Fruit fly (Drosophila melanogaster) whole organism, wandering third instar larva: ENCODE measurements around the gene NimB1.

Source experiments
- Abd-B ChIP-seq: fragments of >200 bp; optimal IDR thresholded peaks from 2 replicates; lab custom pipeline; 2017; ENCODE audit warnings: missing biosample characterization, missing genetic modification characterization
- CG32264 ChIP-seq: fragments of 200-800 bp; sonication (Bioruptor generic); optimal IDR thresholded peaks from 2 replicates; lab custom pipeline; 2016; ENCODE audit warnings: missing biosample characterization, missing genetic modification characterization
- CG9705 ChIP-seq: fragments of 200-800 bp; sonication (Bioruptor generic); optimal IDR thresholded peaks from 2 replicates; lab custom pipeline; 2018; ENCODE audit warnings: missing biosample characterization, mild to moderate bottlenecking, missing genetic modification characterization
- CrebA ChIP-seq: fragments of 200-800 bp; sonication (Bioruptor generic); optimal IDR thresholded peaks from 2 replicates; lab custom pipeline; 2016; ENCODE audit warnings: missing biosample characterization, mild to moderate bottlenecking, missing genetic modification characterization, borderline replicate concordance
- Dfd ChIP-seq: fragments of >200 bp; optimal IDR thresholded peaks from 2 replicates; lab custom pipeline; 2017; ENCODE audit warnings: missing biosample characterization, missing genetic modification characterization
- Dif ChIP-seq: fragments of 200-275, 200-300 bp; sonication (Bioruptor generic); optimal IDR thresholded peaks from 2 replicates; lab custom pipeline; 2018; ENCODE audit warnings: missing biosample characterization, missing genetic modification characterization; ENCODE audit not compliant: partially characterized antibody
- GATAd ChIP-seq: sonication (Bioruptor generic); optimal IDR thresholded peaks from 2 replicates; lab custom pipeline; 2016; ENCODE audit warnings: missing biosample characterization, missing genetic modification characterization
- HLH106 ChIP-seq: fragments of 200-800 bp; optimal IDR thresholded peaks from 3 replicates; lab custom pipeline; 2019; ENCODE audit warnings: missing biosample characterization, mild to moderate bottlenecking, missing genetic modification characterization, moderate library complexity
- Hnf4 ChIP-seq: fragments of 200-800 bp; sonication (Bioruptor generic); optimal IDR thresholded peaks from 2 replicates; lab custom pipeline; 2016; ENCODE audit warnings: missing biosample characterization, mild to moderate bottlenecking, missing genetic modification characterization
- Hr83 ChIP-seq: fragments of 200-300 bp; sonication (Bioruptor generic); optimal IDR thresholded peaks from 2 replicates; lab custom pipeline; 2016; ENCODE audit warnings: missing biosample characterization, mild to moderate bottlenecking, missing genetic modification characterization, moderate library complexity; ENCODE audit not compliant: poor library complexity, severe bottlenecking
- Jra ChIP-seq: sonication (Bioruptor generic); optimal IDR thresholded peaks from 2 replicates; lab custom pipeline; 2016; ENCODE audit warnings: missing biosample characterization, missing genetic modification characterization
- Mio ChIP-seq: sonication (Bioruptor generic); optimal IDR thresholded peaks from 2 replicates; lab custom pipeline; 2016; ENCODE audit warnings: missing biosample characterization, missing genetic modification characterization
- Myc ChIP-seq: fragments of >200 bp; optimal IDR thresholded peaks from 2 replicates; lab custom pipeline; 2017
- OdsH ChIP-seq: fragments of 200-800 bp; sonication (Bioruptor generic); optimal IDR thresholded peaks from 2 replicates; lab custom pipeline; 2016; ENCODE audit warnings: missing biosample characterization, mild to moderate bottlenecking, missing genetic modification characterization
- Rel ChIP-seq, 2 experiments: fragments of 200-800 bp; sonication (Bioruptor generic) in 1 of 2; optimal IDR thresholded peaks; 2 replicates in 1 of 2; 3 replicates in 1 of 2; lab custom pipeline; 2016 to 2019; ENCODE audit warnings: mild to moderate bottlenecking in 2 of 2, missing biosample characterization in 2 of 2, missing genetic modification characterization in 2 of 2, moderate library complexity in 1 of 2
- Sp1 ChIP-seq: fragments of 200-800 bp; sonication (Bioruptor generic); optimal IDR thresholded peaks from 3 replicates; lab custom pipeline; 2019; ENCODE audit warnings: missing biosample characterization, mild to moderate bottlenecking, missing genetic modification characterization, moderate library complexity
- Vsx2 ChIP-seq: fragments of 200-300, 225-300 bp; sonication (Bioruptor generic); optimal IDR thresholded peaks from 2 replicates; lab custom pipeline; 2018; ENCODE audit warnings: missing biosample characterization, missing genetic modification characterization; ENCODE audit not compliant: partially characterized antibody
- br ChIP-seq: fragments of 200-800 bp; sonication (Bioruptor generic); optimal IDR thresholded peaks from 2 replicates; lab custom pipeline; 2016; ENCODE audit warnings: missing biosample characterization, missing genetic modification characterization
- brk ChIP-seq: fragments of 200-800 bp; sonication (Bioruptor generic); optimal IDR thresholded peaks from 2 replicates; lab custom pipeline; 2016; ENCODE audit warnings: missing biosample characterization, mild to moderate bottlenecking, missing genetic modification characterization
- dl ChIP-seq, 2 experiments: fragments of 175-275, 200-275 bp in 1 of 2; fragments of 200-275 bp in 1 of 2; sonication (Bioruptor generic); optimal IDR thresholded peaks; lab custom pipeline; 2018; ENCODE audit warnings: mild to moderate bottlenecking in 2 of 2, missing biosample characterization in 2 of 2, missing genetic modification characterization in 2 of 2, moderate library complexity in 2 of 2; ENCODE audit not compliant: partially characterized antibody in 2 of 2, insufficient read depth in 1 of 2
- dmrt93B ChIP-seq: fragments of 200-800 bp; sonication (Bioruptor generic); optimal IDR thresholded peaks from 2 replicates; lab custom pipeline; 2018; ENCODE audit warnings: missing biosample characterization, mild to moderate bottlenecking, missing genetic modification characterization
- dsf ChIP-seq: sonication (Bioruptor generic); optimal IDR thresholded peaks from 2 replicates; lab custom pipeline; 2016; ENCODE audit warnings: missing biosample characterization, missing genetic modification characterization, borderline replicate concordance
- ey ChIP-seq: fragments of 200-800 bp; sonication (Bioruptor generic); optimal IDR thresholded peaks from 2 replicates; lab custom pipeline; 2016; ENCODE audit warnings: missing biosample characterization, missing genetic modification characterization
- foxo ChIP-seq, 2 experiments: fragments of 200-800 bp; sonication (Bioruptor generic); optimal IDR thresholded peaks; 2 replicates in 1 of 2; 3 replicates in 1 of 2; lab custom pipeline; 2016 to 2017; ENCODE audit warnings: missing biosample characterization in 2 of 2, missing genetic modification characterization in 2 of 2
- fru ChIP-seq: fragments of 200-800 bp; sonication (Bioruptor generic); optimal IDR thresholded peaks from 3 replicates; lab custom pipeline; 2016; ENCODE audit warnings: missing biosample characterization, mild to moderate bottlenecking, missing genetic modification characterization
- h ChIP-seq: fragments of 200-800 bp; sonication (Bioruptor generic); optimal IDR thresholded peaks from 3 replicates; lab custom pipeline; 2016; ENCODE audit warnings: missing biosample characterization, mild to moderate bottlenecking, missing genetic modification characterization
- lola ChIP-seq: fragments of >200 bp; optimal IDR thresholded peaks from 2 replicates; lab custom pipeline; 2017; ENCODE audit warnings: missing biosample characterization, missing genetic modification characterization
- pan ChIP-seq: fragments of >200 bp; optimal IDR thresholded peaks from 2 replicates; lab custom pipeline; 2017
- psq ChIP-seq: fragments of 200-800 bp; sonication (Bioruptor generic); optimal IDR thresholded peaks from 3 replicates; lab custom pipeline; 2017; ENCODE audit warnings: missing biosample characterization, mild to moderate bottlenecking, missing genetic modification characterization, moderate library complexity
- rgr ChIP-seq: fragments of 200-800 bp; sonication (Bioruptor generic); optimal IDR thresholded peaks from 3 replicates; lab custom pipeline; 2016; ENCODE audit warnings: missing biosample characterization, mild to moderate bottlenecking, missing genetic modification characterization
- sage ChIP-seq: fragments of 200-800 bp; sonication (Bioruptor generic); optimal IDR thresholded peaks from 2 replicates; lab custom pipeline; 2016; ENCODE audit warnings: missing biosample characterization, mild to moderate bottlenecking, missing genetic modification characterization
- sv ChIP-seq: fragments of 200-800 bp; sonication (Bioruptor generic); optimal IDR thresholded peaks from 3 replicates; lab custom pipeline; 2016; ENCODE audit warnings: missing biosample characterization, missing genetic modification characterization
- tai ChIP-seq: sonication (Bioruptor generic); optimal IDR thresholded peaks from 2 replicates; lab custom pipeline; 2016; ENCODE audit warnings: missing biosample characterization, missing genetic modification characterization
- usp ChIP-seq: fragments of >200 bp; optimal IDR thresholded peaks from 2 replicates; lab custom pipeline; 2017; ENCODE audit warnings: missing biosample characterization, missing genetic modification characterization
- woc ChIP-seq: sonication (Bioruptor generic); optimal IDR thresholded peaks from 2 replicates; lab custom pipeline; 2016; ENCODE audit warnings: missing biosample characterization, mild to moderate bottlenecking, missing genetic modification characterization

NimB1 gene

dm6 chr2L:13955775-13956174 is 7.5 kb upstream of the NimB1 start:
- TF ChIP-seq psq (GFP tag; lab: Kevin White, UChicago) (peak; percentile 93), Sp1 (peak; percentile 96), ey (GFP tag; lab: Kevin White, UChicago) (peak; percentile 98), usp (GFP tag; lab: Kevin White, UChicago) (no peak), OdsH (peak; percentile 97), Dfd (GFP tag; lab: Kevin White, UChicago) (no peak), sv (GFP tag; lab: Kevin White, UChicago) (no peak), Hnf4 (GFP tag; lab: Kevin White, UChicago) (peak; percentile 97), Rel (GFP tag; optimal IDR thresholded peaks at IDR 0.05; lab: Kevin White, UChicago) (peak; percentile 74), Rel (tag; optimal IDR thresholded peaks at IDR 0.05; lab: Kevin White, UChicago) (peak; percentile 72), tai (GFP tag; lab: Kevin White, UChicago) (peak; percentile 96), br (GFP tag; lab: Kevin White, UChicago) (peak; percentile 97), Mio (GFP tag; lab: Kevin White, UChicago) (peak; percentile 72), Jra (peak; percentile 95), lola (no peak), brk (GFP tag; lab: Kevin White, UChicago) (peak; percentile 95), pan (lab: Kevin White, UChicago) (peak; percentile 58), Myc (lab: Kevin White, UChicago) (no peak), fru (GFP tag; lab: Kevin White, UChicago) (peak; percentile 97), dl (GFP tag; optimal IDR thresholded peaks at IDR 0.05; lab: Kevin White, UChicago; ENCODE audit: insufficient read depth in 1 of 2, partially characterized antibody in 2 of 2) (no peak), GATAd (GFP tag; lab: Kevin White, UChicago) (peak; percentile 87), woc (GFP tag; lab: Kevin White, UChicago) (peak; percentile 95), Vsx2 (GFP tag; lab: Kevin White, UChicago) (no peak), foxo (GFP tag; optimal IDR thresholded peaks at IDR 0.05; lab: Kevin White, UChicago) (peak; percentile 29 to 97), Abd-B (no peak), Dif (GFP tag; lab: Kevin White, UChicago) (peak; percentile 29), dsf (GFP tag; lab: Kevin White, UChicago) (peak; percentile 88), CG32264 (GFP tag; lab: Kevin White, UChicago) (peak; percentile 84), Hr83 (no peak), CrebA (GFP tag; lab: Kevin White, UChicago) (peak; percentile 78), rgr (peak; percentile 96), sage (GFP tag; lab: Kevin White, UChicago) (peak; percentile 88), dmrt93B (GFP tag; lab: Kevin White, UChicago) (peak; percentile 95), HLH106 (peak; percentile 98), h (peak; percentile 95), CG9705 (GFP tag; lab: Kevin White, UChicago) (peak; percentile 72)

dm6 chr2L:13957239-13957638 is 6.1 kb upstream of the NimB1 start, which contains the start of gene NimA:
TSS of gene NimA (plus strand) at chr2L:13957539.
- TF ChIP-seq CrebA (GFP tag; lab: Kevin White, UChicago) (no peak), foxo (GFP tag; optimal IDR thresholded peaks at IDR 0.05; lab: Kevin White, UChicago) (no peak), Dfd (GFP tag; lab: Kevin White, UChicago) (no peak), psq (GFP tag; lab: Kevin White, UChicago) (no peak), tai (GFP tag; lab: Kevin White, UChicago) (no peak), ey (GFP tag; lab: Kevin White, UChicago) (no peak), Mio (GFP tag; lab: Kevin White, UChicago) (no peak)
- TF ChIP-seq, all 38 proteins: peak for 0

- TF ChIP-seq Sp1, result no peak
- no peak for TF ChIP-seq HLH106
- TF ChIP-seq Myc (lab: Kevin White, UChicago), result peak; percentile 7
- peak; percentile 34 for TF ChIP-seq Dif (GFP tag; lab: Kevin White, UChicago)
Observed at dm6 chr2L:13960399-13960798, 2.9 kb upstream of the NimB1 start.
